Fruit fly (Drosophila melanogaster): ENCODE data around the gene CG7714.

The CG7714 gene

DNA sequence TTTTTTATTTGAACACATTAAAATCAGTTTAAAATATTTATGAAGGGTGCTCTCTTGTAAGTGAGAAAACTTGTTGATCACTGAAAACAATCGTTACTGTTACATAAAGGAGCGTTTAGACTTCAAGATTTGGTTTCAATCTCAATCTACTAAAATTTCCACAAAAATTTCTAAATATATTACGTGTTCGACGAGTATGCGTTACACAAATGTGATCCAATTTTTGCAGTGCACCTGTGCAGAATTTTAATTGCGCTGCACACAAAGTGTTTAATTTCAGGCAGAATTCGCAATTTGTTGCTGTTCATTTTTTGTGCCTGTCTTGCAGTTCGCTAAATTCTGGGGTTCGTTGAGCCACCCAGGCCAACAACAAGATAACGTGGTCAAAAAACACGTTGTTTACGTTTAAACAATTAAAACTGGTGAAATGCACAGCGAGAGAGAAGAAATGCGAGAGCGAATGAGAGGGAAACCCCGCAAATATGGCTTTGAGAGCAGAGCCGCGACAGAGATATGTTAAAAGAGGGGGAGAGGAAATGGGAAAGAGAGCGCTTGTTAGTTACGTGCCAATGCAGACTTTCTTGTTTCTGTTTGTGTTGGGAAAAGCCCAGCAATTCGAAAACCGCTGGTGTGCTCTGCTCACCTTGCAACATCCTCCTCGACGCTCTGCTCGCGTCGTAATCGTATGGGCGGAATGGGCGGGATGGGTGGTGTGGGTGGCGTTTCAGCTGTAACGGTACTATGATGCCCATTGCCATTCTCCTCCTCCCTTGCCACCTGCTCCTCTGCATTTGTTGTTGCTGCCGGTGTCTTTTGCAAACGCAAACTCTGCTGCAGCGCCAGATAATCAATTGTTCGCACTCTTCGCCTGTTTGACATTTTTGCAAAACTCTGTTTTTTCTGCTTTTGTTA is 16.4 kb upstream of the CG7714 start (continued):
- TF ChIP-seq CG3919 (GFP tag; optimal IDR thresholded peaks at IDR 0.05): peak; percentile 52
- TF ChIP-seq esn (GFP tag; optimal IDR thresholded peaks at IDR 0.05): peak; percentile 65
- no peak for TF ChIP-seq net (GFP tag; optimal IDR thresholded peaks at IDR 0.05)
- TF ChIP-seq ss (GFP tag; optimal IDR thresholded peaks at IDR 0.05): no peak
- TF ChIP-seq Sox14 (GFP tag; optimal IDR thresholded peaks at IDR 0.05): peak; percentile 75
- TF ChIP-seq Smox (GFP tag; optimal IDR thresholded peaks at IDR 0.05): peak; percentile 75
- TF ChIP-seq CG3032 (tag; optimal IDR thresholded peaks at IDR 0.05): no peak
- TF ChIP-seq pdm3 (GFP tag; optimal IDR thresholded peaks at IDR 0.05): peak; percentile 62
- no peak for TF ChIP-seq Lpt (GFP tag; optimal IDR thresholded peaks at IDR 0.05)
- no peak for TF ChIP-seq CG11294 (GFP tag; IDR thresholded peaks at IDR 0.05)
- peak; percentile 49 for TF ChIP-seq OdsH (GFP tag; optimal IDR thresholded peaks at IDR 0.05)
- TF ChIP-seq CG15336 (GFP tag; IDR thresholded peaks at IDR 0.05): peak; percentile 64
- no peak for TF ChIP-seq CG6854 (GFP tag; optimal IDR thresholded peaks at IDR 0.05)
- peak; percentile 21 for TF ChIP-seq CG34406 (GFP tag; optimal IDR thresholded peaks at IDR 0.05)
- TF ChIP-seq Eip93F (GFP tag; optimal IDR thresholded peaks at IDR 0.05): peak; percentile 30
- peak; percentile 69 for TF ChIP-seq Met (GFP tag; optimal IDR thresholded peaks at IDR 0.05)
- TF ChIP-seq cyc (GFP tag; optimal IDR thresholded peaks at IDR 0.05): peak; percentile 66
- no peak for TF ChIP-seq Ets96B (tag; optimal IDR thresholded peaks at IDR 0.05)
- no peak for TF ChIP-seq Sox15 (GFP tag; optimal IDR thresholded peaks at IDR 0.05)
- no peak for TF ChIP-seq Hr38 (GFP tag; optimal IDR thresholded peaks at IDR 0.05)
- peak; percentile 1 for TF ChIP-seq CG16779 (tag; optimal IDR thresholded peaks at IDR 0.05)
- peak; percentile 63 for TF ChIP-seq vri (GFP tag; optimal IDR thresholded peaks at IDR 0.05)
- peak; percentile 67 for TF ChIP-seq CG31627 (GFP tag; optimal IDR thresholded peaks at IDR 0.05)
- peak; percentile 46 for TF ChIP-seq acj6 (GFP tag; optimal IDR thresholded peaks at IDR 0.05)
- peak; percentile 18 for TF ChIP-seq CG6276 (GFP tag; optimal IDR thresholded peaks at IDR 0.05)
- peak; percentile 51 for TF ChIP-seq achi (GFP tag; optimal IDR thresholded peaks at IDR 0.05)
- TF ChIP-seq Sox102F (GFP tag; optimal IDR thresholded peaks at IDR 0.05): peak; percentile 65
- peak; percentile 51 for TF ChIP-seq lz (GFP tag; optimal IDR thresholded peaks at IDR 0.05)
- peak; percentile 30 for TF ChIP-seq CG10669 (GFP tag; optimal IDR thresholded peaks at IDR 0.05)
- TF ChIP-seq CG1621 (tag; optimal IDR thresholded peaks at IDR 0.05): no peak

DNA sequence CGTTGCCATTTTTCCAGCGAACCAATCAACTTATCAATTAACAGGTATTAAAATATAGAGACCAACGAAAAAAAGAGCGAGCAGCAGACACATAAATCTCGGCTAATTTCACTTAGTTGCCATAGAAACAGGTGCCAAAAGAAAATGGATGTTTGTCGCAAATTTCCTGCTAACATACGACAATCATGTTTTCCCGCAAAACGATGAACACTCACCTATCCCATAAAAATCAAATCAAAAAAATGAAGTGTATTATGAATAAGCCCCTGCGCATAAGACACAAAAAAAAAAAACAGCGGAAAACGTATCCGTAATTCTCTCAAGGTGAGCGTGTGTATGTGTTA is 15.6 kb upstream of the CG7714 start:
- TF ChIP-seq Eip78C (GFP tag) (peak; percentile 59), CG15336 (GFP tag; IDR thresholded peaks at IDR 0.05) (no peak), CG11762 (GFP tag; optimal IDR thresholded peaks at IDR 0.05; ENCODE audit: insufficient read depth) (no peak), CG10631 (GFP tag; optimal IDR thresholded peaks at IDR 0.05) (no peak), CG4318 (GFP tag; optimal IDR thresholded peaks at IDR 0.05) (no peak), svp (GFP tag) (peak; percentile 18), CG6276 (GFP tag; optimal IDR thresholded peaks at IDR 0.05) (no peak)

DNA sequence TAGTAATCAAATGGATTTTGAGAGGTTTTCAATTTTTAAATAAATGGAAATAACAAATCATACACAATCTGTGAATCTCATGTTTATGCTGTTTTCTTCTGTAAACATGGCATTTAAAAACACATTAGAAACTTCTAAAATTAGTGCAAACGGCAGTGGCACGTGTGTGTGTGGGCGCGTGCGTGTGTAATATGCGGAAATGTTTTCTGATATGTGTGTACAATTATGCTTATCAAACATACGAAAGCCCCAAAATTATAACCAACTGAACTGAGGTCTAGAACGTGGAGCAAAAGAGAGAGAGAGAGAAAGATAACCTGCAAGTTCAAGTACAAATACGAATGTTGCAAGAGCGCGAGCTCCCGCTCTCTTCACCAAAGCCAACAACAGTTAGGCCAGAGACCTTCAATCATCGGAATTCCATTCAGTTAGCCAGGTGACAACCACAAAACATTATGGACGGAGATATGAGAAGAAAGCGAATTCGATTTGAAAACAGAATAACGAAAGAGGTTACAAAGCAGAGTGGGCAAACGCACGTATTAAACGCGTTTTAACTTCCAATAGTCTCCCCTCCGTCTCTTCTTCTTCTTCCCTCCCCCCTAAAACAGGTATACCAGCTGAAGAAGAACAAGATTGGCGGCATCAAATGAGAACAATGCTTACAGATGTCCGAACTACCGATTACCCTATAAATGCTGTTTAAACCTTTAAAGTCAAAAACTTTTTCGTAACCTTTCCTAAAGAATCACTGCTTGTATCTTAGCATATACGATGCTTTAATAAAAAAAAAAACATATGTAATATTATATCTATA is 15.0 kb upstream of the CG7714 start:
- peak; percentile 85 for TF ChIP-seq CG11902 (GFP tag; optimal IDR thresholded peaks at IDR 0.05)
- peak; percentile 89 for TF ChIP-seq CG8632 (GFP tag; optimal IDR thresholded peaks at IDR 0.05)
- TF ChIP-seq svp (GFP tag): peak; percentile 97
- TF ChIP-seq Eip78C (GFP tag): peak; percentile 98
- peak; percentile 83 for TF ChIP-seq CG6808 (GFP tag; optimal IDR thresholded peaks at IDR 0.05)
- TF ChIP-seq pdm3 (GFP tag; optimal IDR thresholded peaks at IDR 0.05): peak; percentile 90
- peak; percentile 93 for TF ChIP-seq CG8119 (GFP tag; IDR thresholded peaks at IDR 0.05)
- peak; percentile 82 for TF ChIP-seq CG11294 (GFP tag; IDR thresholded peaks at IDR 0.05)
- TF ChIP-seq cyc (GFP tag; optimal IDR thresholded peaks at IDR 0.05): peak; percentile 95
- peak; percentile 94 for TF ChIP-seq CG32006 (GFP tag; optimal IDR thresholded peaks at IDR 0.05)
- TF ChIP-seq dsx (GFP tag; optimal IDR thresholded peaks at IDR 0.05; ENCODE audit: poor library complexity, severe bottlenecking): peak; percentile 88
- TF ChIP-seq achi (GFP tag; optimal IDR thresholded peaks at IDR 0.05): peak; percentile 93
- TF ChIP-seq acj6 (GFP tag; optimal IDR thresholded peaks at IDR 0.05): peak; percentile 93
- peak; percentile 87 for TF ChIP-seq Ets21C (GFP tag; optimal IDR thresholded peaks at IDR 0.05)
- TF ChIP-seq eg (GFP tag; IDR thresholded peaks at IDR 0.05): peak; percentile 95
- peak; percentile 97 for TF ChIP-seq esn (GFP tag; optimal IDR thresholded peaks at IDR 0.05)
- peak; percentile 87 for TF ChIP-seq Gug (GFP tag; IDR thresholded peaks at IDR 0.05)
- TF ChIP-seq Lpt (GFP tag; optimal IDR thresholded peaks at IDR 0.05): peak; percentile 92
- peak; percentile 85 for TF ChIP-seq CG11762 (GFP tag; optimal IDR thresholded peaks at IDR 0.05; ENCODE audit: insufficient read depth)
- TF ChIP-seq CG6276 (GFP tag; optimal IDR thresholded peaks at IDR 0.05): peak; percentile 87
- peak; percentile 96 for TF ChIP-seq Sox102F (GFP tag; optimal IDR thresholded peaks at IDR 0.05)
- peak; percentile 96 for TF ChIP-seq CG6163 (GFP tag; IDR thresholded peaks at IDR 0.05)

All from whole organism, prepupa.